Fruit fly (Drosophila melanogaster): Measurements from ENCODE around the gene CG34175.

- TF ChIP-seq insv (optimal IDR thresholded peaks at IDR 0.05): no peak
- TF ChIP-seq h (optimal IDR thresholded peaks at IDR 0.05): no peak
Measured at dm6 chr2L:3351575-3352219, 46.1 kb upstream of the CG34175 start.
